Fruit fly (Drosophila melanogaster) whole organism, larva: ENCODE data around the gene Kr-h2.

Source experiments
- noc ChIP-seq: fragments of 200-800 bp; sonication (Bioruptor generic); optimal IDR thresholded peaks from 3 replicates; lab custom pipeline; 2019; ENCODE audit warnings: missing biosample characterization, mild to moderate bottlenecking, missing genetic modification characterization, moderate library complexity

The Kr-h2 gene

DNA sequence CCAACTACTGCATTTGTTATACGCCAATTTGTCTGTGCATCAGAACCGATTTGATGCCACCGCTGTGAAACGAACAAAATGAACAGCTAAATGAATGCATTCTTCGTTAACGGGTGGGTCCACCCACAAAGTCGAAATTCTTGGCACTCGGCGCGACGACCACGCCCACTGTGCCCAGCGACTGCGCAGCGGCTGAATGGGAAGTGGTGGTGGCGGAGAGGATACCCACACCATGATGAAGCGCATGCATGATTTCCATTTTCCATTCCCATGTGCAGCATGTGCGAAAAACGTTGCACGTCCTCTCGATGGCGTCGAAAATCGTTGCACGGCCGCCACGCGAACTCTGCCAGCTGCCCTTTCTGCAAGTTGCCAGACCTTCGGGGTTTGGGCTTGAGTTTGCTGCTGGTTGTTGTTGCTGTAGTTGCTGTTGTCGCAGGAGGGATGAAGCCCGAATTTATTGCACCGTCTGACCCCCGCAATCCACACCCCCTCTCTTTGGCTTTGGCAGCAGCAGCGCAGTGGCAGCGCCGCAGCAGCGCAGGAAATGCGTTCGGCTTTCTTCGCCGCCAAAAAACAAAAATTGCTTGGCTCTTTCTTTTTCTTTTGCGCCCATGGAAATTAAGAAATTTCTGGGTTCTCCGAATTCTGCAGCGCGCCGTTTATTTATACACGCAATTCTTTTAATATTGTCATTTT lies 10.5 kb downstream of the Kr-h2 start:
- no peak for TF ChIP-seq noc (tag; lab: Kevin White, UChicago)

DNA sequence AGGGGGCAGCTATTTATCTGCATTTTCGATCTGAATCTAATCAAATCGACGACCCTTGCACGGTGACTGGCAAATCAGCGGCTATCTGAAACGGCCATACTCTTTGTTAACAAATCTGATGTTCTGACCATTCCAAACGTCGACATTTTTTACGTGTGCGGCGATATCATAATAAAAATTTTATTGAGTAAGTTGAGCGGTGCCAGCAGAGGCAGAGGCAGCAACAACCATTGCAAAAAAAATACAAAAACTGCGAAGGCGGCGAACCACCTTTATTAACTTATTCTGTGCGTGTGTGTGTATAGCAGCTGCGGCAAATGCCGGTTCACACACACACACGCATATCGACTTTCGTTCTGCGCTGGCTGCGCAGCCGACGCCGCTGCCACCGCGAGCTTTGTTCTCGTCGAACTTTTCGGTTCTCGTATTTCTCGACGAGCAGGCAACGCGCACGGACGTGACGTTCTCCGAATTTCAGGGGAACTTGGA lies 11.4 kb downstream of the Kr-h2 start, which contains the start of gene Kr-h1:
Kr-h1 (plus strand) TSS at position 447 of the 489 bp plus-strand sequence.
- TF ChIP-seq noc (tag; lab: Kevin White, UChicago) = no peak

DNA sequence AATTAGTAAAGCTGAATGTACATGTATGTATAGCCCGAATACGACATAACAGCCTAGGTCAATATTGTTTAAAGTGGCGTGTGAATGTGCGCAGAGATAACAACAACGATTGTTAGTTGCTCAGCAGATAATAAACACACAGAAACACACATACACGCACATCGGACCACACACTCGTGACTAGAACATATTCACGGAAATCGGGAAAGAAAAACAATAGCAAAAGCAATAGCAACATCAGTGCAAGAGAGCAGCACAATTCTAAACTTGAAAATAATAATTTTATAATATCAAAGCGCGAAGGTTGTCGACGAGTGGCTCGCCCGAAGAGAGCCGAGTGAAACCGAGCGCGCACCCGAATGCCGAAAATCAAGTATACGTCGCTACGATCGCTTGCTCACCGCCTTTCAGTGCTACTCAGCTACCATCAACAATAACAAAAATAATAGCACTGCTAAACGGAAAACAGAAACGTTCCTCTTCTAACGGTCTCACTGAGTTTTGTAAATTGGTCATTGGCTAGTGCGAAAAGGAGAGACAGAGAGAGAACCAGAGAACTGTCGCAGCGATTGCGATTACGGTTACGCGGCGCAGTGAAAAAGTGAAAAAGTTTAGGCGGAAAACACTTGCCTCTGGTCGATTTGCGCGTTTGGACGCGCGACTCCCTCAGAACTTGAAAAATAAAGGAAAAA lies 12.3 kb downstream of the Kr-h2 start:
- peak; percentile 54 for TF ChIP-seq noc (tag; lab: Kevin White, UChicago)

DNA sequence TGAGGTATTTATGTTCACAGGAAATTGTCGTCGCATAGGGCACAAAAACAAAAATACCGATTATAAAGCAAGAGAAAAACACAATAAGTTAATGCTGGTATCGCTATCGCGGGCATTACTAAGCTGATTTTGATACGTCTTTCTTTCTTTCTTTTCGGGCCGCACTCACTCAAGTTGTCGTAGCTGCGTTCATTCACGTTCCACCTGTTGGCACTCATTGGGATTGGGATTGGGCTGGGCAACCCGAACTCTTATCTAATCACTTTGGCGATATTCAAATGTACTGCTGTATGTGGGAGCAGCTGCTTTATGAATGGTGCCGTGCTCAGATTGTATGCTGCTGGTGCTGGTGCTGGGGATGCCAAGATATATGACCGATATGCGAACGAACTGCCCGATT lies 13.9 kb downstream of the Kr-h2 start:
- no peak for TF ChIP-seq noc (tag; lab: Kevin White, UChicago)

DNA sequence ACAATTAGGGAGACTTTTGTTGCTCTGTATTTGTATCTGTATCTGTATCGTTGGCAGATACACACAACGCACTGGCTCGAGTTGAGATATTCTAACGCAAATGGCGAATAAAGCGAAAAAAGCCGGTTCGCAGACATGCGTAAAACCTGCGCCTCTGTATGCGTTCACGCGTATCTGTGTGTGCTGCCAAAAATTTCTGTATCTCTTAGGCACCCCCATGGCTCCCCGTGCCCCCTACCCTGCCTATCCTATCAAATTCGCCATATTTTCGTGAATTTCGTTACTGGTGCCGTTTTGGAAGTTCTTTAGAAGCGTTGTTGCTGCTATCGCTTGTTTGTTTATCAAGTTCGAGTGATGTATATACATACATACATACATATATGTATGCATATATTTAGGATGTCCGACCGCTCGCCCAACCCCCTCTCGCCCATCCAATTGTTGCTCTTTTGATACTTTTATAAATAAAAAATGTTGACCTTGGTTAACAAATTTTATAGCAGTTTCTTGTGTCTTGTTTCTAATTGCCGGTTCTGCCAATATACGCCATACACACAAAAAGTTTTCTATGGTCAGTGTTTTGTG lies 15.0 kb downstream of the Kr-h2 start:
- TF ChIP-seq noc (tag; lab: Kevin White, UChicago) = peak; percentile 58

DNA sequence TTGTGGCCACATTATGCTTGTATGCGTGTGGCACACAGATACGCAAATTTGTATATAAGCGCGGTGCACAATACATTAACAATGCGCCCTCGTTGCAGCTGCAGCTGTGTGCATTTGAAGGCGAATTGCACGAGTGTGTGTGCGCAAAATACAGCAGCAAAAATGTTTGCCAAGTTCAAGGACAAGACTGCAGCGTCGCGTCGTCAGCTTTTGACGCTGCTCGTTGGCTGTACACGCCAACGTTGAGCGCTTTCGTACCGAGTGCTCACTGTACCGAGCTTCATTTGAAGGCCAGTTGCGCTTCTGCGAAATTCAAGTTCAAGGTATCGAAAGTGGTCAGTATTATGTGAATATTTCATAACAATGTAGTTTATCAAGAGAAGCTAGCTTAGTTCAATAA lies 16.0 kb downstream of the Kr-h2 start:
- no peak for TF ChIP-seq noc (tag; lab: Kevin White, UChicago)

DNA sequence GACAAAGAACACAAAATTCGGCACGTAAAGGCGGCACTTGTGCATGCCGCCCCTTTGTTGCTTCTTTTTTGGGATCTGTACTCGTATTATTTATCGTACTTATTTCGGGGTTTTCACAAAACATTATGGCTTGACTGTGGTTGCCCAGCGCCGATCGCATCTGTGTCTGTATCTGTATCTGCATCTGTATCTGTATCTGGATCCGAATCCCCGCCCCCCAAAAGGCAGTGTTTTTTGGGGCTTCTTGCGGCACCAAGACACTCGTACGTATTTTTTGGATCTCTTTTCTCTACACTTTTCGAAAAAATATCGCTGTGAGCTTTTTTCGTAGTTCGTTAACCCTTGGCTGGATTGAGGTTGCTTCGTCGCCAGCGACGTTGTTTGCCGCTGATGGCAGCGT lies 16.9 kb downstream of the Kr-h2 start:
- TF ChIP-seq noc (tag; lab: Kevin White, UChicago) = no peak

DNA sequence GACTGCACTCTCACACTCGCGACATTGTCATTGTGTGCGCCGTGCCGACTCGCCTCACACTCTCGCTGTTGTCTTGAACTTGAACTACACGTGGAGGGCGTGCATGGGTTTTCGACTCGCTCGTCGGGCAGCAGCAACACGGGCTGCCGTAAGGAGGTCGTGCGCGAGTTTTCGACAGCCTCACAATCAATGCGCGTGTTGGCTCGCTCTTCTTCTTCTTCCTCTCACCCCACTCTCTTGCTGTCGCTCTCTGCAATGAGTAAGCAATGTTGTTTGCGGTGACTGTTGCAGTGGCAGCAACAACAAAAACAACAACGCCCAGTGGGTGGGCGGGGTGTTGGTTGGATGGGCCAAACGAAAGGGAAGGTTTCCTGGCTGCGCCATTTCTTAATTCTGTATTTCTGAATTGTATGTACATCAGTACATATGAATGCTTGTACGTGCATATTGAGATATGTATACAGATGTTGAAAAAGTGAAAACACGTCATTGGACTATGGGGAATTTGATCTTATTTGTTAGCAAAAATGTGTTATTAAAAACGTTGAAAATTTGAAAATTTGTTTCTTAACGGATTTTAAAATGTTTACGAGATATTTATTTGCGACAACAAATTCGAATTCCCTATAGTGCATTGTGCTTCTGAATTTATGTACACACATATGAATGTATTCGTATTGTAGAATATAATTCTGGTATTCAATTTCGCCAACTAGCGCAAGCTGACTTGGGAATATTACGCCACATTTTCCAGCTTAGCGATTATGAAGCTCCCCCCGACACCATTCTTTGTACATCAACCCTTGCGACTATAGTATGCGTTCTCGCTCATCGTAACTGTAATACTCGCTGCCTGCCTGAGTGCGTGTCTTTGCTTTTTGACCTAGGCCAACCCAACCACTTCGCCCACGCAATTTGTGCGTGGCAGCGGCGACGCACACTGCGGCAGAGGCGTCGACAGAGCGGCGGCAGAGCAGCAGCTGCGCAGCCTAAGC lies 17.9 kb downstream of the Kr-h2 start:
- peak; percentile 65 for TF ChIP-seq noc (tag; lab: Kevin White, UChicago)

DNA sequence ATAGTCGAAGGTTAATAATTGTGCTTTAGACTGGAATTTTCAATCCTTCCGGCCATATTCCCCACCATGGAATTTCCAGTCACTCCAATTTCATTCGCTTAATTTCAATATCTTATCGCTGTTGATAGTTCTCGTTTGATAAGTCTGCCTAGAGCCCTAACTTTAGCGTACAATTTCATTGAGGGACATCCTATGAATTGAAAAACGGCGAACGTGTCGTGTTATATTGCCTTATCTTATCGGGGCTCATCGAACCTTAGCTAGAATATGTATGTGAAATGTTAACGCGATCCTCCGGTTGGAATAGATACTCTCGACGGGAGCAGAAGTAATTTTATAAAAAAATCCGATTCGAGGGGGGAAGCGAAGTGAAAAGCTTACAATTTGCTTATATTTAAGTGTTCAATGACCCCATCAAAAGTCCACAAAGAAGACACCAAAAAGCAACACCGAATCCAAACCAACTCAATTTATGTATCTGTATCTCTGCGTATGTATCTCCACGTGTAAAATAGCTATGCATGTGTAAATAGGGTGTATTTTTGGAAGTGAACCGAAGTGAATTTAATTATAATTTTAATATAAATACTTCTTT lies 18.9 kb downstream of the Kr-h2 start:
- no peak for TF ChIP-seq noc (tag; lab: Kevin White, UChicago)

DNA sequence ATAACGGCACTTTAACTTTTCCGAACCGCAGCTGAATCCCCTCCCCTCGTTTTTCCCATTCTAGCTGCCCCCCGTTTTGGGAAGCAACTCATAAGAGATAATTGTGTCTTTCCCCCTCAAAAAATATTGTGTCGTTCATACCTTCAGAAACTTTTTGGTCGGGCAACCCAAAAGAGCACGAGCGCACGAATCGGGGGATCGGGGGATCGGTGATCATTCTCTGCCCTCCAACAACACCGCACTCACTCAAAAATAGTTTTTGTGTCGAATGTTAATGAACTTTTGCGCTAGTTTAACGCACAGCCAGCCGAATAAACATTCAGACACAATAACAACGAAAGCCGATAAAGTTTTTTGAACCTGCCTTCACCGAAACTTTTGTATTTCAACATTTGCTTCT lies 19.6 kb downstream of the Kr-h2 start:
- TF ChIP-seq noc (tag; lab: Kevin White, UChicago) = peak; percentile 22

DNA sequence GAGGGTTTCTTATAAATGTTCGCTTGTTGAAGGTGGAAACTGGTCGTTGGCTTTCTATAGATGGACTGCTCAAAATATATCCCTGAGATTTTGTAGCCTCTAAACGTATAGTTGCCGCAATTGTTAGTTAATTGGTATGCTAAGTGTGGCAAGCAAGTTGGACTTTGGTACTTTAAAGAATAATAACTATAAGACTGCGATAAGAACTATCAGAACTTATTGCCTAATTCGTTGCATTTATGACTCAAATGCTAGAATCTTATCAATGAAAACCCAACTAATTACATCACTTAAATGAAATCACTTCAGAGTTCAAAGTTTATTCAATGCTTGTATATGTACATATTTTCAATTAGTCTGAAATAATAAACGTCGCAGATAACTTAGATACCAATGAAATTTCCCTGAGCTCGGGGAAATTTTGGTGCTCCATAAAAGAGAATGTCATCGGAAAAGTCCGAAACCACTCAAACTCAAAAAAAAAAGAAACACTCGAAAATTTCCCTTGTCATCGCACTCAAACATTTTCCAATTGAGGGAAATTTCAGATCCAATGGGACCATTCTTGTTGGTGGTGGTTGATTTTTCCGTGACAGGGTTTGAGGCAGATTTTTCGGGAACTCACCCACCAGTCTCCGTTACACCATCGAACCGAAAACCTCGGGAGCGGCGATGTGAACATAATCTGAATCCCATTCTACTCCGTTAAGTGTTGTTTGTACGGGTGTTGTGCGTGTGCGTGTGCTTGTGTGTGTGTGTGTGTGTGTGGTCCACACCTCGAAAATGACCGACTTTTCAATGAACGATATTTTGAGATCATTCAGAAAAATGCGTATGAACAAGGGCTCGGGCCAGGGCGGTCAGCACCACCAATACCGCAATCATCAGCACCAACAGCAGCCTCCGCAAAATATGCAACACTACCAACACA lies 20.3 kb downstream of the Kr-h2 start, which contains the start of gene CG45075:
CG45075 (plus strand) TSS at position 627 of the 931 bp plus-strand sequence.
- no peak for TF ChIP-seq noc (tag; lab: Kevin White, UChicago)

DNA sequence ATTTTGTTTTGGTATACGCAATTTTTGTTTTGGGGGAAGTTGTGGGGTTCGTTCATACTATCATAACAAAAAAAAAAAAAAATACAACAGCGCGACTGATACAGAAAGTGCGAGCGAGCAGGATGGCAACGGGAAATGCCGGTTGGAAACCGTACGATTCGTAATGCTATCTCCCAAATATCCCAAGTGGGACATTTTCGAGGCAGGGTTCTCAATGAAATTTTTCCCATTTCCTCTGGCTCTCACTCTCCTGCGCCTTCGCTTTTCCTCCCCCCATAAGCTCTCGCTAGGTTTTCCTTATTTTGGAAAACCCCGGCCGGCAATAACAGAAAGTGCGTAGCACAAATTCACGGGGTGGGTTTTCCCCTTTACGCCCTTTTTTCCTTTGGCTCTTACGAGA lies 21.5 kb downstream of the Kr-h2 start:
- TF ChIP-seq noc (tag; lab: Kevin White, UChicago) = no peak

DNA sequence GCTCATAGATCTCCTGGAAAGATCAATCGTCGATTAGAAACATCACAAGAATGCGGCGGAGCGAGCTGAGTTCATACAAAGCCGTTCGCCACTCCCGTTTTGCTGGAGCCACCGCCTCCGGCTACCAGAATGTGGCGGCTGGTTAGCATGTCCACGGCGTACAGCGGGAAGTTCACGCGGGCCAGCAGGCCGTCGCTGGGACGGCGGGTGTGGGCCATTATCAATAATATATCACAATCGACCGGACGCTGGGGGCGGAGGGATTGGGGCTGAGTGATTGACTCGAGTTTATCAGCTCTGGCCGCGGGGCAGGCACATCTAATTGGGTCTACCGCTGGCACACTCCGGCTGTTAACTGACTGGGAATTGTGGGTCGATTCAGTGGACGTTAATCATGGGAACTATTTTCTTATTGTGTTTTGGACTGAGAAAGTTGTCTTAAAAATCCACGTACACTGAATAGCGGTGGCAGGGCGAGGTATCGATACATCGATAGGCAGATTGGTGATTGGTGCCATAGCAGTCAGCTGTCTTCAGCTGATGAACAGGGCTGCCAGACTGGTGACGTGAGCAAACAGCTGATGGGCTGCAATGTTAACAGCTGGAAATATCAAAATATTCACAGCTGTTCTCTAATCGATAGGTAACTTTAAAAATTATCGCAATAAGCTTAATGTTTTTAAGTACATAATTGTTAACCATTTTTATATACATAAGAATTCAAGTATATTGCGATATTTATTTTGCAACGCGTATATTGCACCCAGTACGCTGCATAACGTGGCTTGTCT lies 27.9 kb downstream of the Kr-h2 start, which contains the start of gene CG9175:
CG9175 (minus strand) TSS at position 488 of the 791 bp plus-strand sequence.
- TF ChIP-seq noc (tag; lab: Kevin White, UChicago) = peak; percentile 56
